Worm (Caenorhabditis elegans) whole organism, dauer: ENCODE results near the gene sma-1.

Source experiments
- unc-62 ChIP-seq: sonication (generic microtip); optimal IDR thresholded peaks from 2 replicates; lab custom pipeline; 2017; ENCODE audit warnings: missing biosample characterization, missing genetic modification reagents, missing genetic modification characterization

The sma-1 gene

ce11 chrV:11921689-11922517, 22.7 kb downstream of the sma-1 start:
- no peak for TF ChIP-seq unc-62 (GFP tag; lab: Kevin White, UChicago)

- no peak for TF ChIP-seq unc-62 (GFP tag; lab: Kevin White, UChicago)
These were observed 28.1 kb downstream of the sma-1 start, which contains the start of gene osm-6 for ce11 chrV:11927346-11927745. TSS of gene osm-6 (minus strand) at chrV:11927446.

- TF ChIP-seq unc-62 (GFP tag; lab: Kevin White, UChicago), result no peak
These were observed 29.9 kb downstream of the sma-1 start, which contains the start of gene F58H1.2 for ce11 chrV:11929046-11929590. TSS of gene F58H1.2 (plus strand) at chrV:11929096.

- no peak for TF ChIP-seq unc-62 (GFP tag; lab: Kevin White, UChicago)
These were observed 34.2 kb downstream of the sma-1 start, which contains the start of the genes aman-2 and F58H1.3 for ce11 chrV:11933196-11934028. TSS of gene aman-2 (minus strand) at chrV:11933246. TSS of gene F58H1.3 (plus strand) at chrV:11933978.

ce11 chrV:11934848-11935247, 35.6 kb downstream of the sma-1 start, which contains the start of gene F58H1.8:
TSS of gene F58H1.8 (plus strand) at chrV:11935148.
- no peak for TF ChIP-seq unc-62 (GFP tag; lab: Kevin White, UChicago)

- no peak for TF ChIP-seq unc-62 (GFP tag; lab: Kevin White, UChicago)
These were observed 38.5 kb downstream of the sma-1 start, which contains the start of gene gpla-1 for ce11 chrV:11937710-11938109. TSS of gene gpla-1 (minus strand) at chrV:11937810.

ce11 chrV:11940329-11940728, 41.1 kb downstream of the sma-1 start:
- no peak for TF ChIP-seq unc-62 (GFP tag; lab: Kevin White, UChicago)

ce11 chrV:11941664-11942063, 42.4 kb downstream of the sma-1 start:
- TF ChIP-seq unc-62 (GFP tag; lab: Kevin White, UChicago), result no peak

- TF ChIP-seq unc-62 (GFP tag; lab: Kevin White, UChicago), result no peak
These were observed 43.1 kb downstream of the sma-1 start, which contains the start of gene F58H1.6 for ce11 chrV:11942325-11942724. TSS of gene F58H1.6 (plus strand) at chrV:11942625.

- no peak for TF ChIP-seq unc-62 (GFP tag; lab: Kevin White, UChicago)
These were observed 44.5 kb downstream of the sma-1 start for ce11 chrV:11943737-11944136.

ce11 chrV:11945429-11945828, 46.2 kb downstream of the sma-1 start:
- no peak for TF ChIP-seq unc-62 (GFP tag; lab: Kevin White, UChicago)

- no peak for TF ChIP-seq unc-62 (GFP tag; lab: Kevin White, UChicago)
These were observed 47.6 kb downstream of the sma-1 start for ce11 chrV:11946818-11947217.

ce11 chrV:11947414-11947954, 48.2 kb downstream of the sma-1 start:
- no peak for TF ChIP-seq unc-62 (GFP tag; lab: Kevin White, UChicago)

- no peak for TF ChIP-seq unc-62 (GFP tag; lab: Kevin White, UChicago)
These were observed 49.3 kb downstream of the sma-1 start for ce11 chrV:11948581-11948980.

- no peak for TF ChIP-seq unc-62 (GFP tag; lab: Kevin White, UChicago)
These were observed 50.4 kb downstream of the sma-1 start for ce11 chrV:11949509-11950117.
